Worm (Caenorhabditis elegans): ENCODE results near the gene C25F9.8.

DNA sequence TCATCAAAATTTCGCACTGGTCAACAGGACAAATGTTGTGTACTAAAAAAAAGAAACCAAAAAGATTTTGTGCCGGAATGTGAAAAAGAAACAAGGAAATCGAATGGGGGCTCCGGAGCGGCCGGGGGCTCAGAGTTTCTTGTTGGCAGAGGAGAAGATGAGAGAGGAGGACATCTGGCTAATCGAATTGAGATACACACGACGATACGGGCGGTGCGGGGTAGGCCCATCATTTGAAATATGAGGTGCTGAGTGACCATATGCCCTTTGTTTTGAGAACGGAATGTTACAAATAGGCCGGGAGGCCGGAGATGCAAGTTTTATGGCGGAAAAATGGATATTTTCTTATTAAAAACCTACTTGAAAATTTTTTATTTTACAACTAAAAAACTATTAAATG lies 36.8 kb upstream of the C25F9.8 start:
- TF ChIP-seq ama-1 (optimal IDR thresholded peaks at IDR 0.05): no peak
- TF ChIP-seq tbx-11 (GFP tag; IDR thresholded peaks at IDR 0.05): no peak
- TF ChIP-seq tbx-37 (GFP tag; conservative IDR thresholded peaks at IDR 0.05): no peak
- no peak for TF ChIP-seq flt-1 (GFP tag; IDR thresholded peaks at IDR 0.05)
- TF ChIP-seq hmbx-1 (tag; optimal IDR thresholded peaks at IDR 0.05): no peak
- no peak for TF ChIP-seq aly-1 (tag; optimal IDR thresholded peaks at IDR 0.05)
- no peak for TF ChIP-seq ceh-36 (tag; optimal IDR thresholded peaks at IDR 0.05)
- no peak for TF ChIP-seq hmg-4 (GFP tag; optimal IDR thresholded peaks at IDR 0.05)
- TF ChIP-seq F13C5.2 (tag; optimal IDR thresholded peaks at IDR 0.05): no peak
- TF ChIP-seq B0310.2 (tag; optimal IDR thresholded peaks at IDR 0.05): no peak
- no peak for TF ChIP-seq tra-4 (tag; optimal IDR thresholded peaks at IDR 0.05)
- no peak for TF ChIP-seq ets-7 (tag; optimal IDR thresholded peaks at IDR 0.05)
- no peak for TF ChIP-seq pes-1 (GFP tag; IDR thresholded peaks at IDR 0.05)
- TF ChIP-seq scrt-1 (GFP tag; IDR thresholded peaks at IDR 0.05): no peak

Measured in whole organism, early embryonic.